Fruit fly (Drosophila melanogaster): ENCODE results near the gene CG6769.
A peak's percentile ranks its signal among the peaks of the same experiment; 100 is the strongest.

The CG6769 gene

DNA sequence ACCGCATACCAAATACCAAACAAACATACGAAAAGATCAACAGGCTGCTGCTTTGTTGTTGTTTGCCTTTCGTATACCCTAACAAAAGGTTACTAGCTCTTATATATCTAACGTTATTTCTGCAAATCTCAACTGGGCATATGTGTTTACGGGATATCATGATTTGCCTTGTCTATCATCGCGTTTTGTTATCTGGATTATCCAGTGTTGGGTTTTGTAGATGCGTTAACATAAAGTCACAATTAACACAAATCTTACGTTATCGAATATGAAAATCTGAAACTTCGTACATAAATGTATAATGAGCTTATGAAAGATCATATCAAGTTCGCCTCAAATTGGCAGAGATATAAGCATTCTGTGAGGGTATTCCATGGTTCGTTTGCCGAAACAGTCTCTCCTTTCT is 30.6 kb upstream of the CG6769 start (continued):
- TF ChIP-seq CG30431 (GFP tag; optimal IDR thresholded peaks at IDR 0.05) (no peak), Dref (GFP tag; IDR thresholded peaks at IDR 0.05) (no peak), Sry-β (GFP tag; optimal IDR thresholded peaks at IDR 0.05) (no peak), Tbp (GFP tag; optimal IDR thresholded peaks at IDR 0.05) (no peak), fd102C (GFP tag; optimal IDR thresholded peaks at IDR 0.05) (no peak), CG11723 (GFP tag; optimal IDR thresholded peaks at IDR 0.05) (no peak), CG3281 (GFP tag; optimal IDR thresholded peaks at IDR 0.05) (no peak), oc (tag; optimal IDR thresholded peaks at IDR 0.05) (no peak), CG9876 (GFP tag; optimal IDR thresholded peaks at IDR 0.05) (no peak), cas (GFP tag; IDR thresholded peaks at IDR 0.05) (no peak), Ets65A (GFP tag) (peak; percentile 55), unpg (GFP tag; optimal IDR thresholded peaks at IDR 0.05) (no peak), kah (GFP tag; optimal IDR thresholded peaks at IDR 0.05) (peak; percentile 25), pum (GFP tag; optimal IDR thresholded peaks at IDR 0.05) (peak; percentile 34), CG6175 (GFP tag; IDR thresholded peaks at IDR 0.05) (no peak), dan (GFP tag; IDR thresholded peaks at IDR 0.05) (no peak), org-1 (GFP tag; optimal IDR thresholded peaks at IDR 0.05) (peak; percentile 14), CG17385 (GFP tag; optimal IDR thresholded peaks at IDR 0.05) (no peak), mld (GFP tag; IDR thresholded peaks at IDR 0.05; ENCODE audit: partially characterized antibody) (no peak), wek (GFP tag; optimal IDR thresholded peaks at IDR 0.05) (no peak), CG2678 (tag; optimal IDR thresholded peaks at IDR 0.05) (peak; percentile 28), Hr39 (optimal IDR thresholded peaks at IDR 0.05) (no peak), fru (optimal IDR thresholded peaks at IDR 0.05) (no peak), CG8765 (GFP tag; IDR thresholded peaks at IDR 0.05) (no peak), yki (optimal IDR thresholded peaks at IDR 0.05) (no peak), CG9797 (GFP tag; optimal IDR thresholded peaks at IDR 0.05) (no peak), ro (GFP tag; IDR thresholded peaks at IDR 0.05) (no peak), tx (GFP tag; optimal IDR thresholded peaks at IDR 0.05) (no peak), Chrac-16 (GFP tag; optimal IDR thresholded peaks at IDR 0.05) (peak; percentile 20), prd (optimal IDR thresholded peaks at IDR 0.05) (no peak), prd (GFP tag; IDR thresholded peaks at IDR 0.05) (peak; percentile 19; the same call in 1 of the 3 replicates), her (GFP tag; optimal IDR thresholded peaks at IDR 0.05) (no peak), CG11456 (GFP tag; IDR thresholded peaks at IDR 0.05) (no peak), CG30403 (GFP tag; optimal IDR thresholded peaks at IDR 0.05) (peak; percentile 1), schlank (tag; optimal IDR thresholded peaks at IDR 0.05) (no peak), amos (GFP tag; IDR thresholded peaks at IDR 0.05; ENCODE audit: partially characterized antibody) (no peak), D19A (tag; optimal IDR thresholded peaks at IDR 0.05) (peak; percentile 99), CG7357 (GFP tag; IDR thresholded peaks at IDR 0.05) (no peak), Neu2 (GFP tag; optimal IDR thresholded peaks at IDR 0.05; ENCODE audit: borderline replicate concordance) (no peak), jing (GFP tag; optimal IDR thresholded peaks at IDR 0.05) (peak; percentile 2), D (optimal IDR thresholded peaks at IDR 0.05) (no peak), D (GFP tag; optimal IDR thresholded peaks at IDR 0.05) (no peak), CHES-1-like (GFP tag; optimal IDR thresholded peaks at IDR 0.05) (peak; percentile 19), NFAT (GFP tag; IDR thresholded peaks at IDR 0.05) (no peak), CG2120 (GFP tag; optimal IDR thresholded peaks at IDR 0.05) (peak; percentile 13), sens-2 (GFP tag; IDR thresholded peaks at IDR 0.05) (no peak), MESR4 (GFP tag; optimal IDR thresholded peaks at IDR 0.05) (no peak), CG31365 (tag; optimal IDR thresholded peaks at IDR 0.05) (no peak), Sox102F (GFP tag; optimal IDR thresholded peaks at IDR 0.05) (peak; percentile 1), wor (GFP tag; IDR thresholded peaks at IDR 0.05) (no peak), CG7556 (GFP tag; optimal IDR thresholded peaks at IDR 0.05) (peak; percentile 31), tgo (GFP tag; IDR thresholded peaks at IDR 0.05) (no peak), CG7271 (tag; optimal IDR thresholded peaks at IDR 0.05) (no peak), Opbp (GFP tag; IDR thresholded peaks at IDR 0.05; ENCODE audit: partially characterized antibody) (no peak)

Data from whole organism, embryonic.